Fruit fly (Drosophila melanogaster) whole organism, pupa: ENCODE measurements around the gene Syt4.

Experiments used
- CG12605 ChIP-seq: fragments of 200-800 bp; sonication (Bioruptor generic); IDR thresholded peaks from 2 replicates; pipeline ENCODE4 v1.3.6; 2022; ENCODE audit warnings: missing biosample characterization, missing genetic modification characterization
- CG13204 ChIP-seq: fragments of 200-800 bp; sonication (Bioruptor generic); optimal IDR thresholded peaks from 2 replicates; lab custom pipeline; 2018; ENCODE audit warnings: missing biosample characterization, mild to moderate bottlenecking, missing genetic modification characterization, moderate library complexity
- CG15710 ChIP-seq: fragments of 200-800 bp; sonication (Bioruptor generic); optimal IDR thresholded peaks from 2 replicates; lab custom pipeline; 2018; ENCODE audit warnings: missing biosample characterization, mild to moderate bottlenecking, missing genetic modification characterization, moderate library complexity
- D1 ChIP-seq: fragments of 200-800 bp; sonication (Bioruptor generic); optimal IDR thresholded peaks from 2 replicates; lab custom pipeline; 2018; ENCODE audit warnings: missing biosample characterization, mild to moderate bottlenecking, missing genetic modification characterization, moderate library complexity
- EcR ChIP-seq: fragments of 200-800 bp; sonication (Bioruptor generic); optimal IDR thresholded peaks from 3 replicates; lab custom pipeline; 2019; ENCODE audit warnings: missing biosample characterization, missing genetic modification characterization, mild to moderate bottlenecking, moderate library complexity, missing genetic modification reagents
- Ets98B ChIP-seq: fragments of 200-800 bp; sonication (Bioruptor generic); IDR thresholded peaks from 2 replicates; pipeline ENCODE4 v1.3.6; 2022; ENCODE audit warnings: missing biosample characterization, missing genetic modification characterization
- Pif1A ChIP-seq: fragments of 200-800 bp; sonication (Bioruptor generic); optimal IDR thresholded peaks from 3 replicates; lab custom pipeline; 2016; ENCODE audit warnings: missing biosample characterization, missing genetic modification characterization
- Snoo ChIP-seq: fragments of 200-800 bp; sonication (Bioruptor generic); optimal IDR thresholded peaks from 3 replicates; lab custom pipeline; 2017; ENCODE audit warnings: missing biosample characterization, mild to moderate bottlenecking, missing genetic modification characterization, inconsistent platforms

dm6 chr3R:7276782-7277181 lies 10.9 kb downstream of the Syt4 start:
- TF ChIP-seq Pif1A (no peak), Snoo (tag; lab: Kevin White, UChicago) (no peak), CG15710 (tag; lab: Kevin White, UChicago) (no peak), EcR (GFP tag; lab: Kevin White, UChicago) (no peak), D1 (tag; lab: Kevin White, UChicago) (no peak), CG12605 (GFP tag; lab: Robert Waterston, UW) (no peak), Ets98B (GFP tag; lab: Robert Waterston, UW) (no peak), CG13204 (GFP tag; lab: Kevin White, UChicago) (no peak)
